Fruit fly (Drosophila melanogaster): Measurements from ENCODE around the gene ham.

dm6 chr2L:18732760-18733530 is 59.8 kb downstream of the ham start:
- TF ChIP-seq CG7101 (tag; optimal IDR thresholded peaks at IDR 0.05): no peak
- no peak for TF ChIP-seq kay (GFP tag; ENCODE audit: borderline replicate concordance)
- peak; percentile 90 for TF ChIP-seq ovo (GFP tag; optimal IDR thresholded peaks at IDR 0.05)
- no peak for TF ChIP-seq CG5204 (GFP tag; optimal IDR thresholded peaks at IDR 0.05)
- TF ChIP-seq tj (GFP tag; optimal IDR thresholded peaks at IDR 0.05): no peak
- no peak for TF ChIP-seq pad (GFP tag; optimal IDR thresholded peaks at IDR 0.05)
- no peak for TF ChIP-seq Crg-1 (GFP tag; optimal IDR thresholded peaks at IDR 0.05)
- no peak for TF ChIP-seq CG12768 (GFP tag; optimal IDR thresholded peaks at IDR 0.05)
- TF ChIP-seq toe (GFP tag; optimal IDR thresholded peaks at IDR 0.05): no peak
- TF ChIP-seq CG11617 (GFP tag; optimal IDR thresholded peaks at IDR 0.05): no peak
